Fruit fly (Drosophila melanogaster) whole organism, embryonic: ENCODE measurements around the gene Rtc1.

ENCODE experiments used
- Adf1 ChIP-seq: fragments of 200-800 bp; sonication (Bioruptor generic); IDR thresholded peaks from 2 replicates; pipeline ENCODE4 v1.3.6; 2022; ENCODE audit warnings: missing biosample characterization, missing genetic modification characterization
- B-H2 ChIP-seq: fragments of 200-800 bp; sonication (Bioruptor generic); optimal IDR thresholded peaks from 2 replicates; lab custom pipeline; 2018; ENCODE audit warnings: missing biosample characterization, mild to moderate bottlenecking, missing genetic modification characterization
- Bteb2 ChIP-seq: fragments of 200-800 bp; sonication (Bioruptor generic); optimal IDR thresholded peaks from 2 replicates; lab custom pipeline; 2016; ENCODE audit warnings: missing biosample characterization, missing genetic modification characterization
- C15 ChIP-seq: fragments of 200-800 bp; sonication (Bioruptor generic); IDR thresholded peaks from 3 replicates; pipeline ENCODE4 v1.3.6; 2022; ENCODE audit warnings: missing biosample characterization, missing genetic modification characterization
- CG10267 ChIP-seq: fragments of 200-800 bp; sonication (Bioruptor generic); optimal IDR thresholded peaks from 2 replicates; lab custom pipeline; 2018; ENCODE audit warnings: missing biosample characterization, mild to moderate bottlenecking, missing genetic modification characterization, moderate library complexity
- CG10321 ChIP-seq: fragments of 200-800 bp; sonication (Bioruptor generic); IDR thresholded peaks from 2 replicates; pipeline ENCODE4 v1.3.6; 2022; ENCODE audit warnings: missing biosample characterization, missing genetic modification characterization
- CG11093 ChIP-seq: fragments of 200-800 bp; sonication (Bioruptor generic); IDR thresholded peaks from 3 replicates; pipeline ENCODE4 v1.3.6; 2022; ENCODE audit warnings: missing biosample characterization, missing genetic modification characterization
- CG12104 ChIP-seq: fragments of 200-800 bp; sonication (Bioruptor generic); optimal IDR thresholded peaks from 3 replicates; lab custom pipeline; 2016; ENCODE audit warnings: missing biosample characterization, missing genetic modification characterization
- CG15514 ChIP-seq: fragments of 200-800 bp; sonication (Bioruptor generic); optimal IDR thresholded peaks from 3 replicates; lab custom pipeline; 2017; ENCODE audit warnings: missing biosample characterization, missing genetic modification characterization, mild to moderate bottlenecking, moderate library complexity, missing genetic modification reagents
- CG17568 ChIP-seq: fragments of 200-800 bp; sonication (Bioruptor generic); optimal IDR thresholded peaks from 2 replicates; lab custom pipeline; 2018; ENCODE audit warnings: missing biosample characterization, mild to moderate bottlenecking, missing genetic modification characterization, moderate library complexity
- CG3163 ChIP-seq: fragments of 200-800 bp; sonication (Bioruptor generic); optimal IDR thresholded peaks from 3 replicates; lab custom pipeline; 2016; ENCODE audit warnings: missing biosample characterization, missing genetic modification characterization
- CG34376 ChIP-seq: fragments of 200-800 bp; sonication (Bioruptor generic); optimal IDR thresholded peaks from 2 replicates; lab custom pipeline; 2018; ENCODE audit warnings: missing biosample characterization, mild to moderate bottlenecking, missing genetic modification characterization
- CG34422 ChIP-seq: fragments of 200-800 bp; sonication (Bioruptor generic); IDR thresholded peaks from 3 replicates; pipeline ENCODE4 v1.3.6; 2022; ENCODE audit warnings: missing biosample characterization, missing genetic modification characterization
- CG4820 ChIP-seq: fragments of 200-800 bp; sonication (Bioruptor generic); optimal IDR thresholded peaks from 3 replicates; lab custom pipeline; 2016; ENCODE audit warnings: missing biosample characterization, missing genetic modification characterization
- CG5953 ChIP-seq: fragments of 200-800 bp; sonication (Bioruptor generic); IDR thresholded peaks from 2 replicates; pipeline ENCODE4 v1.3.6; 2022; ENCODE audit warnings: missing biosample characterization, missing genetic modification characterization
- CG7745 ChIP-seq: fragments of 200-800 bp; sonication (Bioruptor generic); optimal IDR thresholded peaks from 2 replicates; lab custom pipeline; 2018; ENCODE audit warnings: missing biosample characterization, mild to moderate bottlenecking, missing genetic modification characterization, moderate library complexity
- CG7839 ChIP-seq: fragments of 200-800 bp; sonication (Bioruptor generic); optimal IDR thresholded peaks from 3 replicates; lab custom pipeline; 2018; ENCODE audit warnings: missing biosample characterization, mild to moderate bottlenecking, missing genetic modification characterization, moderate library complexity
- Dbx ChIP-seq: fragments of 200-800 bp; sonication (Bioruptor generic); IDR thresholded peaks from 3 replicates; pipeline ENCODE4 v1.3.6; 2022; ENCODE audit warnings: missing biosample characterization, missing genetic modification characterization
- Dp ChIP-seq: fragments of 200-800 bp; sonication (Bioruptor generic); optimal IDR thresholded peaks from 2 replicates; lab custom pipeline; 2018; ENCODE audit warnings: missing biosample characterization, mild to moderate bottlenecking, missing genetic modification characterization, moderate library complexity
- Drgx ChIP-seq: fragments of 200-800 bp; sonication (Bioruptor generic); IDR thresholded peaks from 2 replicates; pipeline ENCODE4 v1.3.6; 2022; ENCODE audit warnings: missing biosample characterization, missing genetic modification characterization
- Ets65A ChIP-seq: fragments of 200-800 bp; sonication (Bioruptor generic); peaks from one replicate; lab custom pipeline; 2016; ENCODE audit warnings: missing biosample characterization, missing genetic modification characterization
- GATAe ChIP-seq: fragments of 200-800 bp; sonication (Bioruptor generic); conservative IDR thresholded peaks from 2 replicates; pipeline ENCODE4 v1.3.6; 2022; ENCODE audit warnings: missing biosample characterization, missing genetic modification characterization
- HHEX ChIP-seq: fragments of 200-800 bp; sonication (Bioruptor generic); optimal IDR thresholded peaks from 3 replicates; lab custom pipeline; 2017; ENCODE audit warnings: missing biosample characterization, mild to moderate bottlenecking, missing genetic modification characterization, missing genetic modification reagents
- HLH4C ChIP-seq: fragments of 200-800 bp; sonication (Bioruptor generic); IDR thresholded peaks from 3 replicates; pipeline ENCODE4 v1.3.6; 2022; ENCODE audit warnings: missing biosample characterization, missing genetic modification characterization; ENCODE audit not compliant: partially characterized antibody
- Hand ChIP-seq: fragments of 200-800 bp; sonication (Bioruptor generic); optimal IDR thresholded peaks from 2 replicates; lab custom pipeline; 2017; ENCODE audit warnings: mild to moderate bottlenecking, missing biosample characterization, missing genetic modification reagents, missing genetic modification characterization
- Hr78 ChIP-seq, 2 experiments: fragments of 200-800 bp in 1 of 2; fragments of >200 bp in 1 of 2; sonication (Bioruptor generic) in 1 of 2; optimal IDR thresholded peaks; 2 replicates each; lab custom pipeline; 2017 to 2019; ENCODE audit warnings: missing biosample characterization in 2 of 2, missing genetic modification characterization in 2 of 2, mild to moderate bottlenecking in 1 of 2, moderate library complexity in 1 of 2
- Mad ChIP-seq: fragments of 200-800 bp; sonication (Bioruptor generic); optimal IDR thresholded peaks from 2 replicates; lab custom pipeline; 2016; ENCODE audit warnings: missing biosample characterization, missing genetic modification characterization
- Med ChIP-seq: fragments of 200-800 bp; sonication (Bioruptor generic); peaks from one replicate; lab custom pipeline; 2016; ENCODE audit warnings: missing biosample characterization, missing genetic modification characterization, mild to moderate bottlenecking, inconsistent platforms, moderate library complexity
- NC2β ChIP-seq: fragments of 200-800 bp; sonication (Bioruptor generic); optimal IDR thresholded peaks from 2 replicates; lab custom pipeline; 2016; ENCODE audit warnings: missing biosample characterization, missing genetic modification characterization
- Neu2 ChIP-seq: fragments of 200-800 bp; sonication (Bioruptor generic); optimal IDR thresholded peaks from 3 replicates; lab custom pipeline; 2016; ENCODE audit warnings: missing biosample characterization, missing genetic modification characterization, borderline replicate concordance
- Poxn ChIP-seq: fragments of 200-800 bp; sonication (Bioruptor generic); IDR thresholded peaks from 2 replicates; pipeline ENCODE4 v1.3.6; 2022; ENCODE audit warnings: missing biosample characterization, missing genetic modification characterization
- Sox100B ChIP-seq: fragments of 200-800 bp; sonication (Bioruptor generic); optimal IDR thresholded peaks from 3 replicates; lab custom pipeline; 2018; ENCODE audit warnings: missing biosample characterization, mild to moderate bottlenecking, missing genetic modification characterization
- Vsx1 ChIP-seq: fragments of 200-800 bp; sonication (Bioruptor generic); optimal IDR thresholded peaks from 2 replicates; lab custom pipeline; 2017; ENCODE audit warnings: missing biosample characterization, mild to moderate bottlenecking, missing genetic modification characterization, missing genetic modification reagents
- aop ChIP-seq: fragments of 200-800 bp; sonication (Bioruptor generic); IDR thresholded peaks from 2 replicates; pipeline ENCODE4 v1.3.6; 2022; ENCODE audit warnings: missing biosample characterization, missing genetic modification characterization
- ase ChIP-seq: fragments of 200-800 bp; sonication (Bioruptor generic); IDR thresholded peaks from 3 replicates; pipeline ENCODE4 v1.3.6; 2022; ENCODE audit warnings: missing biosample characterization, missing genetic modification characterization
- dysf ChIP-seq: fragments of 200-800 bp; sonication (Bioruptor generic); IDR thresholded peaks from 3 replicates; pipeline ENCODE4 v1.3.6; 2022; ENCODE audit warnings: missing biosample characterization, missing genetic modification characterization
- gcm ChIP-seq: fragments of 200-800 bp; sonication (Bioruptor generic); optimal IDR thresholded peaks from 2 replicates; lab custom pipeline; 2019; ENCODE audit warnings: missing biosample characterization, mild to moderate bottlenecking, missing genetic modification characterization, moderate library complexity
- ham ChIP-seq: fragments of 200-800 bp; sonication (Bioruptor generic); IDR thresholded peaks from 2 replicates; pipeline ENCODE4 v1.3.6; 2022; ENCODE audit warnings: missing biosample characterization, missing genetic modification characterization
- her ChIP-seq: fragments of 200-800 bp; sonication (Bioruptor generic); optimal IDR thresholded peaks from 2 replicates; lab custom pipeline; 2016; ENCODE audit warnings: missing biosample characterization, missing genetic modification characterization
- jing ChIP-seq: fragments of 200-800 bp; sonication (Bioruptor generic); optimal IDR thresholded peaks from 2 replicates; lab custom pipeline; 2018; ENCODE audit warnings: missing biosample characterization, mild to moderate bottlenecking, missing genetic modification characterization
- jumu ChIP-seq: fragments of 200-800 bp; sonication (Bioruptor generic); optimal IDR thresholded peaks from 3 replicates; lab custom pipeline; 2016; ENCODE audit warnings: missing biosample characterization, missing genetic modification characterization
- klu ChIP-seq: fragments of 200-800 bp; sonication (Bioruptor generic); IDR thresholded peaks from 2 replicates; pipeline ENCODE4 v1.3.6; 2022; ENCODE audit warnings: missing biosample characterization, missing genetic modification characterization
- knrl ChIP-seq: fragments of 200-800 bp; sonication (Bioruptor generic); IDR thresholded peaks from 3 replicates; pipeline ENCODE4 v1.3.6; 2022; ENCODE audit warnings: missing biosample characterization, missing genetic modification characterization; ENCODE audit not compliant: partially characterized antibody
- lbe ChIP-seq: fragments of 200-800 bp; sonication (Bioruptor generic); optimal IDR thresholded peaks from 2 replicates; lab custom pipeline; 2016; ENCODE audit warnings: missing biosample characterization, mild to moderate bottlenecking, missing genetic modification characterization
- maf-S ChIP-seq: fragments of 200-800 bp; sonication (Bioruptor generic); optimal IDR thresholded peaks from 2 replicates; lab custom pipeline; 2016; ENCODE audit warnings: missing biosample characterization, missing genetic modification characterization
- mam ChIP-seq: fragments of 200-800 bp; sonication (Bioruptor generic); optimal IDR thresholded peaks from 3 replicates; lab custom pipeline; 2016; ENCODE audit warnings: missing biosample characterization, missing genetic modification characterization
- mirr ChIP-seq: fragments of 200-800 bp; sonication (Bioruptor generic); optimal IDR thresholded peaks from 3 replicates; lab custom pipeline; 2018; ENCODE audit warnings: missing biosample characterization, mild to moderate bottlenecking, missing genetic modification characterization
- p53 ChIP-seq: fragments of 200-800 bp; sonication (Bioruptor generic); optimal IDR thresholded peaks from 2 replicates; lab custom pipeline; 2016; ENCODE audit warnings: missing biosample characterization, missing genetic modification characterization
- peb ChIP-seq: fragments of 200-800 bp; sonication (Bioruptor generic); IDR thresholded peaks from 2 replicates; pipeline ENCODE4 v1.3.6; 2022; ENCODE audit warnings: missing biosample characterization, missing genetic modification characterization
- phol ChIP-seq: fragments of 200-800 bp; sonication (Bioruptor generic); optimal IDR thresholded peaks from 3 replicates; lab custom pipeline; 2018; ENCODE audit warnings: missing biosample characterization, mild to moderate bottlenecking, missing genetic modification characterization, moderate library complexity
- row ChIP-seq: fragments of 200-800 bp; sonication (Bioruptor generic); IDR thresholded peaks from 3 replicates; pipeline ENCODE4 v1.3.6; 2022; ENCODE audit warnings: missing biosample characterization, missing genetic modification characterization
- shn ChIP-seq: fragments of 200-800 bp; sonication (Bioruptor generic); optimal IDR thresholded peaks from 3 replicates; lab custom pipeline; 2016; ENCODE audit warnings: missing biosample characterization, missing genetic modification characterization

Gene Rtc1

dm6 chrX:13717982-13718402 is 39.0 kb upstream of the Rtc1 start, which contains the start of gene Nadsyn (continued):
- TF ChIP-seq maf-S (no peak), CG12104 (GFP tag; lab: Kevin White, UChicago) (no peak), Vsx1 (GFP tag; lab: Kevin White, UChicago) (no peak), knrl (GFP tag; lab: Robert Waterston, UW) (peak; percentile 84), CG7839 (tag; lab: Kevin White, UChicago) (no peak), Dbx (GFP tag; lab: Robert Waterston, UW) (no peak), gcm (GFP tag; lab: Kevin White, UChicago) (no peak), CG7745 (no peak), Hand (GFP tag; lab: Kevin White, UChicago) (no peak), jing (GFP tag; lab: Kevin White, UChicago) (no peak), HHEX (GFP tag; lab: Kevin White, UChicago) (no peak), ase (GFP tag; lab: Robert Waterston, UW) (no peak), Bteb2 (GFP tag; lab: Kevin White, UChicago) (no peak), Hr78 (GFP tag; optimal IDR thresholded peaks at IDR 0.05; lab: Kevin White, UChicago) (no peak), CG34422 (GFP tag; lab: Robert Waterston, UW) (0 out of 3 replicates have a peak, but pooled peaks have one; percentile 31), Drgx (GFP tag; lab: Robert Waterston, UW) (no peak), ham (GFP tag; lab: Robert Waterston, UW) (no peak), CG34376 (GFP tag; lab: Kevin White, UChicago) (no peak), B-H2 (no peak), Adf1 (GFP tag; lab: Robert Waterston, UW) (no peak), Dp (GFP tag; lab: Kevin White, UChicago) (peak; percentile 55), Mad (GFP tag; lab: Kevin White, UChicago) (no peak), C15 (GFP tag; lab: Robert Waterston, UW) (no peak), CG5953 (no peak), shn (no peak), Med (peak; percentile 81), Sox100B (GFP tag; lab: Kevin White, UChicago) (no peak), CG15514 (GFP tag; lab: Kevin White, UChicago) (peak; percentile 39), Poxn (GFP tag; lab: Robert Waterston, UW) (no peak), CG11093 (GFP tag; lab: Robert Waterston, UW) (no peak), phol (tag; lab: Kevin White, UChicago) (peak; percentile 19), CG17568 (GFP tag; lab: Kevin White, UChicago) (no peak), Ets65A (GFP tag; lab: Kevin White, UChicago) (no peak), CG3163 (no peak), mam (GFP tag; lab: Kevin White, UChicago) (no peak), HLH4C (peak; percentile 81), Neu2 (GFP tag; lab: Kevin White, UChicago) (no peak), dysf (GFP tag; lab: Robert Waterston, UW) (no peak), aop (no peak), row (GFP tag; lab: Robert Waterston, UW) (peak; percentile 65), NC2β (GFP tag; lab: Kevin White, UChicago) (no peak), p53 (GFP tag; lab: Kevin White, UChicago) (no peak), her (GFP tag; lab: Kevin White, UChicago) (no peak), CG4820 (GFP tag; lab: Kevin White, UChicago) (no peak), CG10267 (tag; lab: Kevin White, UChicago) (peak; percentile 13), klu (no peak), CG10321 (no peak), peb (no peak), jumu (GFP tag; lab: Kevin White, UChicago) (no peak), mirr (GFP tag; lab: Kevin White, UChicago) (no peak), GATAe (GFP tag; lab: Robert Waterston, UW) (no peak), lbe (GFP tag; lab: Kevin White, UChicago) (no peak)
